Fruit fly (Drosophila melanogaster) whole organism, pupa: ENCODE measurements around the gene btz.

Experiments
- CG12605 ChIP-seq: fragments of 200-800 bp; sonication (Bioruptor generic); IDR thresholded peaks from 2 replicates; pipeline ENCODE4 v1.3.6; 2022; ENCODE audit warnings: missing biosample characterization, missing genetic modification characterization
- CG13204 ChIP-seq: fragments of 200-800 bp; sonication (Bioruptor generic); optimal IDR thresholded peaks from 2 replicates; lab custom pipeline; 2018; ENCODE audit warnings: missing biosample characterization, mild to moderate bottlenecking, missing genetic modification characterization, moderate library complexity
- CG15710 ChIP-seq: fragments of 200-800 bp; sonication (Bioruptor generic); optimal IDR thresholded peaks from 2 replicates; lab custom pipeline; 2018; ENCODE audit warnings: missing biosample characterization, mild to moderate bottlenecking, missing genetic modification characterization, moderate library complexity
- EcR ChIP-seq: fragments of 200-800 bp; sonication (Bioruptor generic); optimal IDR thresholded peaks from 3 replicates; lab custom pipeline; 2019; ENCODE audit warnings: missing biosample characterization, missing genetic modification characterization, mild to moderate bottlenecking, moderate library complexity, missing genetic modification reagents
- gl ChIP-seq: fragments of 200-800 bp; sonication (Bioruptor generic); optimal IDR thresholded peaks from 2 replicates; lab custom pipeline; 2018; ENCODE audit warnings: missing biosample characterization, mild to moderate bottlenecking, missing genetic modification characterization
- rn ChIP-seq: fragments of 200-800 bp; sonication (Bioruptor generic); IDR thresholded peaks from 2 replicates; pipeline ENCODE4 v1.3.6; 2022; ENCODE audit warnings: missing biosample characterization, missing genetic modification characterization

- TF ChIP-seq CG13204 (no peak), rn (GFP tag; lab: Robert Waterston, UW) (no peak), CG15710 (tag; lab: Kevin White, UChicago) (no peak), CG12605 (no peak), EcR (GFP tag; lab: Kevin White, UChicago) (no peak), gl (tag; lab: Kevin White, UChicago) (no peak)
These were observed 40.0 kb upstream of the btz start, which contains the start of gene Mlc1 for dm6 chr3R:27660127-27660579.
